Worm (Caenorhabditis elegans) whole organism, young adult: Measurements from ENCODE around the gene ptpn-22.

Source experiments
- F37B4.10 ChIP-seq: fragments of 200-800 bp; sonication (Bioruptor generic); IDR thresholded peaks from 2 replicates; pipeline ENCODE4 v1.3.6; 2022; ENCODE audit warnings: missing genetic modification characterization, missing compliant biosample characterization
- F39B2.1 ChIP-seq: fragments of 200-800 bp; sonication (Bioruptor generic); IDR thresholded peaks from 2 replicates; pipeline ENCODE4 v1.3.6; 2022; ENCODE audit warnings: missing genetic modification reagents, missing genetic modification characterization, missing compliant biosample characterization
- F57A8.1 ChIP-seq: fragments of 200-800 bp; sonication (Bioruptor generic); optimal IDR thresholded peaks from 2 replicates; lab custom pipeline; 2018; ENCODE audit warnings: mild to moderate bottlenecking, missing genetic modification characterization, moderate library complexity, missing compliant biosample characterization
- K12H6.12 ChIP-seq: fragments of 200-800 bp; sonication (Bioruptor generic); optimal IDR thresholded peaks from 2 replicates; lab custom pipeline; 2018; ENCODE audit warnings: mild to moderate bottlenecking, missing genetic modification characterization, missing compliant biosample characterization
- ZK185.1 ChIP-seq: sonication (generic microtip); optimal IDR thresholded peaks from 2 replicates; lab custom pipeline; 2016; ENCODE audit warnings: mild to moderate bottlenecking, missing genetic modification characterization, missing compliant biosample characterization; ENCODE audit not compliant: poor library complexity, severe bottlenecking
- fkh-3 ChIP-seq: sonication (generic microtip); optimal IDR thresholded peaks from 2 replicates; lab custom pipeline; 2016; ENCODE audit warnings: mild to moderate bottlenecking, missing genetic modification characterization, missing compliant biosample characterization
- lin-40 ChIP-seq: sonication (generic microtip); optimal IDR thresholded peaks from 2 replicates; lab custom pipeline; 2016; ENCODE audit warnings: missing genetic modification characterization, mild to moderate bottlenecking, missing compliant biosample characterization, missing genotype, missing genetic modification reagents
- madf-3 ChIP-seq: fragments of 200-800 bp; sonication (Bioruptor generic); IDR thresholded peaks from 2 replicates; pipeline ENCODE4 v1.3.6; 2022; ENCODE audit warnings: missing genetic modification reagents, missing genetic modification characterization, missing compliant biosample characterization
- nhr-90 ChIP-seq: sonication (generic microtip); optimal IDR thresholded peaks from 2 replicates; lab custom pipeline; 2016; ENCODE audit warnings: missing genotype, mild to moderate bottlenecking, missing genetic modification characterization, missing compliant biosample characterization
- pha-4 ChIP-seq: fragments of 150-350 bp; sonication (generic microtip); optimal IDR thresholded peaks from 2 replicates; lab custom pipeline; 2014; ENCODE audit warnings: missing biosample characterization, missing genetic modification reagents, missing genetic modification characterization
- zfh-2 ChIP-seq: fragments of 200-800 bp; sonication (Bioruptor generic); conservative IDR thresholded peaks from 2 replicates; pipeline ENCODE4 v1.3.6; 2022; ENCODE audit warnings: missing genetic modification reagents, missing genetic modification characterization, missing compliant biosample characterization

- TF ChIP-seq lin-40 (tag; lab: Kevin White, UChicago) (no peak), fkh-3 (tag; lab: Kevin White, UChicago) (no peak), pha-4 (no peak), K12H6.12 (tag; lab: Kevin White, UChicago) (no peak), F37B4.10 (GFP tag; lab: Robert Waterston, UW) (no peak), F39B2.1 (GFP tag; lab: Robert Waterston, UW) (no peak), madf-3 (GFP tag; lab: Robert Waterston, UW) (no peak), F57A8.1 (GFP tag; lab: Kevin White, UChicago) (no peak), ZK185.1 (tag; lab: Kevin White, UChicago) (no peak), zfh-2 (GFP tag; lab: Robert Waterston, UW) (no peak), nhr-90 (no peak)
Measured at ce11 chrIV:1768288-1768687, 28.2 kb upstream of the ptpn-22 start, which contains the start of gene col-108.
